Worm (Caenorhabditis elegans): ENCODE results near the gene imp-2.

The imp-2 gene

DNA sequence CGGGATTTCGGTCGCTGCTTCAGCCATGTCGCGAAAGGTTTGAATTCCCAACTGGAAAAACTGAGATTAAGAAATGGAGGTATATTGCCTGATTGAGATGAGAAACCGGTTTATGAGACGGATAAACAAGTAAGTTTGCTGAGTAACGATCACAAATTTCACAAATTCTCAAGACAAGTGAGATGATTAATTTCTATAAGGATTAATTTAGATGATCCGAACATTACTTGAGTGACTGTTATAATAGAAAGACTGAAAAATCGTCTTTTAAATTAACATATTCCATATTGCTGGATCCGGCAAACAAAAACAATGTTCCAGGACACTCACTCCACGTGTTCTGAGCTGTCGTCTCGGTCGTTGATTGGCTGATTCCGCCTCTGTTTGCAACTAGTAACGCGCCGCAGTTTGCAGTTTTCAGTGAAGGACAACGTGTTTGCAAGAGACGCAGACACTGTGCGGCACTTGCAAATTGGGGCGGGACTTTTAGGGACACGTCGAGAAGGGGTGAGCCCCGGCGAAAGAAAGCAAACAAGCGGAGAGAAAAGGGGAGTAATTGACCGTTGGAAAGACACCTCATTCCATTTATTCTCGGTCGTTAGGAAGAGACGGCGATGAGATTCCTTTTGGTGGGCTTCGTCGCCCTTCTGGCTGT, at the start of gene imp-2, which contains the start of gene enpl-1 (continued):
- TF ChIP-seq tlp-1 (tag; optimal IDR thresholded peaks at IDR 0.05) (no peak), ces-1 (GFP tag; optimal IDR thresholded peaks at IDR 0.05) (no peak), mef-2 (tag; optimal IDR thresholded peaks at IDR 0.05) (peak; percentile 70), swsn-7 (tag; optimal IDR thresholded peaks at IDR 0.05) (peak; percentile 94), isw-1 (GFP tag; IDR thresholded peaks at IDR 0.05) (peak; percentile 94), C04F5.9 (tag; optimal IDR thresholded peaks at IDR 0.05) (peak; percentile 59), nhr-84 (tag; optimal IDR thresholded peaks at IDR 0.05) (no peak), C16A3.4 (tag; optimal IDR thresholded peaks at IDR 0.05) (peak; percentile 86), lin-14 (GFP tag; optimal IDR thresholded peaks at IDR 0.05) (peak; percentile 99), xbp-1 (tag; optimal IDR thresholded peaks at IDR 0.05) (peak; percentile 100), rnt-1 (tag; optimal IDR thresholded peaks at IDR 0.05) (peak; percentile 91), mep-1 (tag; optimal IDR thresholded peaks at IDR 0.05) (peak; percentile 88), ceh-63 (GFP tag; optimal IDR thresholded peaks at IDR 0.05) (no peak), mdl-1 (tag; optimal IDR thresholded peaks at IDR 0.05) (peak; percentile 85 to 98), skn-1 (tag; optimal IDR thresholded peaks at IDR 0.05) (peak; percentile 77), lin-39 (tag; optimal IDR thresholded peaks at IDR 0.05) (peak; percentile 72), ceh-8 (GFP tag; optimal IDR thresholded peaks at IDR 0.05) (peak; percentile 57), efl-1 (optimal IDR thresholded peaks at IDR 0.05) (peak; percentile 87 to 90), efl-1 (GFP tag; optimal IDR thresholded peaks at IDR 0.05 in 1 of 2) (peak; percentile 77 to 98), pag-3 (tag; optimal IDR thresholded peaks at IDR 0.05; ENCODE audit: borderline replicate concordance, insufficient read depth) (no peak), lir-3 (tag; optimal IDR thresholded peaks at IDR 0.05; ENCODE audit: poor library complexity) (peak; percentile 74), unc-30 (tag; optimal IDR thresholded peaks at IDR 0.05) (no peak), lin-35 (GFP tag; optimal IDR thresholded peaks at IDR 0.05) (peak; percentile 83 to 88), elt-3 (tag; optimal IDR thresholded peaks at IDR 0.05) (peak in 3 of 6 experiments; percentile 25 to 91 (median 63)), vab-15 (tag; optimal IDR thresholded peaks at IDR 0.05) (peak; percentile 55), hpl-2 (GFP tag; optimal IDR thresholded peaks at IDR 0.05) (peak; percentile 7), nhr-28 (tag; optimal IDR thresholded peaks at IDR 0.05) (no peak), nhr-237 (tag; optimal IDR thresholded peaks at IDR 0.05) (peak; percentile 63), aha-1 (tag; optimal IDR thresholded peaks at IDR 0.05) (no peak), unc-62 (GFP tag; optimal IDR thresholded peaks at IDR 0.05) (no peak), sox-4 (tag; optimal IDR thresholded peaks at IDR 0.05) (peak; percentile 41), unc-98 (GFP tag; IDR thresholded peaks at IDR 0.05) (peak; percentile 49; the same call in 1 of the 2 replicates), ets-5 (GFP tag; IDR thresholded peaks at IDR 0.05) (no peak)

DNA sequence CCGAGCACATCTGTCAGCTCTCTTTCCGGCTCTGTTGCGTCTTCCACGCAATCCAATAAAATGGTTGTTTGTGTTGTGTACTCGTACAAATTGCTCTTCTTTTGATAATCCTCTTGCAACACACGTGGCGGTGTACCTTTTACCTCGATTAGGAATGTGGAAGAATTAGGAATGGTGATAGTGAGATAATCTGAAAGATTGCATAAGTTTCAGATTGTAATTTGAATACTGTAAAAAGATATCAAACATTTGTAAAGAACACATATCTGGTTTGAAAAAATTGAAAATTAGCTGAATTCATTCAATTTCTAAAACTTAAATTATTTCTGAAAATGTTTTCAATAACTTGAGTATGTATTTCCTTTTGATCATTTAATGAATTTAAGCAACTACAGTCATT, 46.1 kb upstream of the imp-2 start, which contains the start of gene C08F8.6:
TSS of gene C08F8.6 (minus strand) at position 101 of the 400 bp plus-strand sequence.
- TF ChIP-seq fkh-4 (tag; optimal IDR thresholded peaks at IDR 0.05; ENCODE audit: borderline replicate concordance) (no peak), aha-1 (tag; optimal IDR thresholded peaks at IDR 0.05) (no peak), ztf-4 (tag; optimal IDR thresholded peaks at IDR 0.05) (no peak), nhr-76 (tag; optimal IDR thresholded peaks at IDR 0.05) (no peak), lin-39 (tag; optimal IDR thresholded peaks at IDR 0.05) (no peak)

DNA sequence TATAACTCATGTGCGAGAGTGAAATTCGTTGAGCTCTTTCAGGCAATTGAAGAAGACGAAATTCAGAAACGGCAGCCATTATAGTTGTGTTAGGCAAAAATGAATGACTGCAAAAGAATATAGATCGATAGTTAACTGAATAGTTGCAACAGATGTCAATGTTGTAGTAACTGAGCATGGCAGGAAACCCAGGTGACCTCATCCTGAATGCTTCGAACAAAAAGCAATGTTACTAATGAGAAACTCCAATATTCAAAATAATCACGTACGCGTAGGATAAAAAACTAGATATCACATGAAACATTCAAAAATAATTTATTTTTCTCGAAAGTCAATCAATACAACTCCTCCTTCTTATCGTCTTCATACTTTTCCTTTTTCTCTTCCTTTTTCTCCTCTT, 43.8 kb upstream of the imp-2 start, which contains the start of gene fbxb-9:
TSS of gene fbxb-9 (minus strand) at position 101 of the 400 bp plus-strand sequence.
- TF ChIP-seq Y116A8C.19 (tag; optimal IDR thresholded peaks at IDR 0.05; ENCODE audit: borderline replicate concordance) (no peak), lin-14 (GFP tag; optimal IDR thresholded peaks at IDR 0.05) (no peak), C04F5.9 (tag; optimal IDR thresholded peaks at IDR 0.05) (no peak), sup-37 (GFP tag; optimal IDR thresholded peaks at IDR 0.05) (no peak)
